Worm (Caenorhabditis elegans): ENCODE data around the gene F56D6.19.
"Not testable (repeated sequence)": the region's sequence is repeated elsewhere in the genome, so short reads cannot be mapped to it uniquely, and the experiment has no call there.

Gene F56D6.19

DNA sequence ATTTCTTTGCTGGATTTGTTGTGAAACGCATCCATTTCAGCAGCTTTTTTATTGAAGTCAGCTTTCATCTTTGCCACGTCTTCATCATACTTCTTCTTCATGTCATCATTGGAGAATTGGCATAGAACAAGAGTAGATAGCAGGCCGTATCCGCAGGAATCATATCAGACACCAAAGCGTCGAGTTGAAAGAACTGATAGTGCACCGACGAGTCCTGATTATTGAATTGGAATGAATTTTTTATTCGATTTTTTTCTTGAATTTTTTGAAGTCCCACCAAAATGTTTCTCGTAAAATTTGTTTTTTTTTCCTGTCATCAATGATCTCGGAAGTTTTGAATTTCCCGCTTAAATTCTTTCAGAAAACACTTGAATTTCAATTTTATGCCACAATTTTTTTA is 8.2 kb upstream of the F56D6.19 start, which contains the start of gene F56D6.11:
Gene F56D6.11 (minus strand): TSS at position 101 of the 400 bp plus-strand sequence.
- TF ChIP-seq sea-1 (GFP tag; conservative IDR thresholded peaks at IDR 0.05) (no peak), aly-1 (tag; optimal IDR thresholded peaks at IDR 0.05) (no peak)

DNA sequence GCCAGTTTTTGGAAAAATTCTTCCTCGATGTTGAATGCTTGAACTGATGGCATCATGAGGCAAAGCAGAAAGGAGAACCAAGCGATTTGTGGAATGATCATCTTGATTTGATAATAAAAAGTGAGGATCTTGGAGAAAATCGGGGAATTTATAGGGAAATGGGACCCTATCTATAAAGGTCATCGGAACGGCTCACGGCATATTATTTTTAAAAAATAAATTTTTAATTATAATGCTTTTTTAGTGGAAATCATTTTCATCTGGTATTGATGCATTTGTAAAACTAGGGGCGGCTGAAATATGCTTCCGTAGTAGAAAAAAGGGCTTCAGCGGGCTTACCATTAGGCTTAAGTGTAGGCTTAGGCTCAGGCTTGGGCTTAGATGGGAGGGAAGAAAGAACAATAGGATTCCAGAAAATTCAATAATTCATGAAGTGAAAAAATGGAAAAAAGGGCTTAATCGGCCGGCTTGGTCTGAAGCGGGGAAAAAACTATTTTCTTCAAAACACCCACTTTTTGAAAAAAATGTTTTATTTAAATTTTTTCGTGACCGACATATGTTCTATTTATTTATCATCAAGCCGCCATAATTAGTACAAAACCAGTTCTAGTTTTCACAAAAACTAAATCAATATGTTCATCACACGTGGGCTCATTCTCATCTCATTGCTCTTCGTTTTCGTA is 6.9 kb upstream of the F56D6.19 start, which contains the start of the genes F56D6.22 and F56D6.12:
Gene F56D6.22 (minus strand): TSS at position 101 of the 683 bp plus-strand sequence.
Gene F56D6.12 (plus strand): TSS at position 633 of the 683 bp plus-strand sequence.
- TF ChIP-seq ets-7 (tag; optimal IDR thresholded peaks at IDR 0.05) (no peak), tra-4 (tag; optimal IDR thresholded peaks at IDR 0.05) (no peak), flt-1 (GFP tag; IDR thresholded peaks at IDR 0.05) (no peak), tbx-11 (GFP tag; IDR thresholded peaks at IDR 0.05) (no peak), B0310.2 (tag; optimal IDR thresholded peaks at IDR 0.05) (no peak), sea-1 (GFP tag; conservative IDR thresholded peaks at IDR 0.05) (no peak), aly-1 (tag; optimal IDR thresholded peaks at IDR 0.05) (no peak), pes-1 (GFP tag; IDR thresholded peaks at IDR 0.05) (no peak), tbx-37 (GFP tag; conservative IDR thresholded peaks at IDR 0.05) (no peak)

DNA sequence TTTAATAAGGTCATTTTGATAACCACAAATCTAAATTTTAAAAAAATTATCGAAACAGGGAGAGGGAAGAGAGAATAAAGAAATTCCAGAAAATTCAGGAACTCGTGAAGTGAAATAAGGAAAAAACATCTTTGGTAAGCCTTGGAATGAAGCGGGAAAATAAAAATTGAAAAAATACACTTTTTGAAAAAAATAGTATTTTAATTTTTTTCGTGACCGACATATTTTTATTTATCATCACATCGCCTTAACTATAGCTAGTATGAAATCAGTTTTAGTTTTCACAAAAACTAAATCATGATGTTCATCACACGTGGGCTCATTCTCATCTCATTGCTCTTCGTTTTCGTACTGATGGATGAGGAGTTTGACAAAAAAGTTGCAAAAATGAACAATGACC is 5.4 kb upstream of the F56D6.19 start, which contains the start of gene F56D6.13:
Gene F56D6.13 (plus strand): TSS at position 301 of the 400 bp plus-strand sequence.
- TF ChIP-seq tra-4 (tag; optimal IDR thresholded peaks at IDR 0.05) (no peak), ceh-13 (GFP tag; optimal IDR thresholded peaks at IDR 0.05) (no peak), F13C5.2 (tag; optimal IDR thresholded peaks at IDR 0.05) (no peak), ets-7 (tag; optimal IDR thresholded peaks at IDR 0.05) (no peak), ama-1 (optimal IDR thresholded peaks at IDR 0.05) (no peak), aly-1 (tag; optimal IDR thresholded peaks at IDR 0.05) (no peak)

DNA sequence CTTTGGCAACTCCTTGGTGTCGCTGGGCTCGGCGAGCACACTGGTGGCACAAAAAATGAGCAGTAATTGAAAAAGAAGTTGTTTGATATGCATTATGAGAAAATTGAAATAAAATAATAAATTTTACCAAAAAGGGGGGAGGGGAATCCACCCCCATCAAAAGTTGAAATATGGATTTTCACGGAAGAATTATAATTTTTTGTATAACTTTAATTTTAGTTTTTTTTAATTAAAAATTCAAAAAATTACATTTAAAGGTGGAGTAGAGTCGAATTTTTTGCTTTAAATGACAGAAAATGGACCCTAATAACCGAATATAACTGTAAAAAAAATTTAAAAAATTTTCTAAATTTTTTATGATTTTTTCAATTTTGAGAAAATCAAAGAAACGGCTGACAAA is 2.7 kb upstream of the F56D6.19 start, which contains the start of gene F56D6.18:
Gene F56D6.18 (minus strand): TSS at position 101 of the 400 bp plus-strand sequence.
- not testable (repeated sequence) for TF ChIP-seq tbx-37 (GFP tag; conservative IDR thresholded peaks at IDR 0.05); B0310.2 (tag; optimal IDR thresholded peaks at IDR 0.05); tbx-11 (GFP tag; IDR thresholded peaks at IDR 0.05)

DNA sequence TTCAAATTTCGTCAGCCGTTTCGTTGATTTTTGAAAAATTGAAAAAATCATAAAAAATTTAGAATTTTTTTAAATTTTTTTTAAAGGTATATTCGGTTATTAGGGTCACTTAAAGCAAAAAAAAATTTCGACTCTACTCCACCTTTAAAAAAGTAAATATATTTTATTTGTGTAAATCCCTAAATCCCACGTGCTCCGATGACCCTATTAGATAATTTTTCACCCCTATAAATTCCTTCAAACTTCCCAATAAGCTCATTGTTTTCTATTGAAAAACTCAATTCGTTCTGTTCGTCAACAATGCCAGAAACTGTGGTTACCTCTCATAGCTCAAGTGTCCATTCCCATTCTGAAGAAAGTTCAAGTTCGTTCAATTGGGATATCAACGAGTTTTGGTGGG is 2.0 kb upstream of the F56D6.19 start, which contains the start of gene F56D6.20:
Gene F56D6.20 (plus strand): TSS at position 301 of the 400 bp plus-strand sequence.
- no peak for TF ChIP-seq hmbx-1 (tag; optimal IDR thresholded peaks at IDR 0.05)
- no peak for TF ChIP-seq hnd-1 (tag; optimal IDR thresholded peaks at IDR 0.05)
- TF ChIP-seq hmg-4 (GFP tag; optimal IDR thresholded peaks at IDR 0.05), result no peak
- no peak for TF ChIP-seq tra-4 (tag; optimal IDR thresholded peaks at IDR 0.05)
- TF ChIP-seq scrt-1 (GFP tag; IDR thresholded peaks at IDR 0.05), result no peak
- no peak for TF ChIP-seq aly-1 (tag; optimal IDR thresholded peaks at IDR 0.05)
- no peak for TF ChIP-seq B0310.2 (tag; optimal IDR thresholded peaks at IDR 0.05)
- no peak for TF ChIP-seq ceh-13 (GFP tag; optimal IDR thresholded peaks at IDR 0.05)
- TF ChIP-seq F13C5.2 (tag; optimal IDR thresholded peaks at IDR 0.05), result no peak
- no peak for TF ChIP-seq ceh-36 (tag; optimal IDR thresholded peaks at IDR 0.05)
- TF ChIP-seq ama-1 (optimal IDR thresholded peaks at IDR 0.05), result no peak
- no peak for TF ChIP-seq flt-1 (GFP tag; IDR thresholded peaks at IDR 0.05)
- TF ChIP-seq tbx-11 (GFP tag; IDR thresholded peaks at IDR 0.05), result no peak
- TF ChIP-seq pes-1 (GFP tag; IDR thresholded peaks at IDR 0.05), result no peak
- no peak for TF ChIP-seq ets-7 (tag; optimal IDR thresholded peaks at IDR 0.05)
- TF ChIP-seq tbx-37 (GFP tag; conservative IDR thresholded peaks at IDR 0.05), result no peak
- TF ChIP-seq sea-1 (GFP tag; conservative IDR thresholded peaks at IDR 0.05), result no peak

DNA sequence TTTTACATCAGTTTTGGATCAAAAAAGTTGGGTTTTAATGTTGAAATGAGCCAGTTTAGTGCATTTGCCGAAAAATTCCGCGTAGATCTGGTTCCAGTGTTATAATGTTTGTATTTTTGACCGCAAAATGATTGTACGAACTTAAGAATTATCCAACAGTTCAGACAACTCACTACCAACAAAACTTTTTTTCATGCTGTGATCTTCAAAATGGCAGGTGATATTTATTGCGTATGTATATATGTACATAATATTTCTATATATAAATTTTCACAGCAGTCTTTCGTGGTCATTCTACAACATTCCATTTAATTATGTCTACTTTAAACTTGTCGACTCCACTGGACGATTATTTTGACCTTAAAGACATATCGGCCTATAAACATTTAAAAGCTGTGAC is 734 bp downstream of the F56D6.19 start, which contains the start of gene srz-20:
Gene srz-20 (plus strand): TSS at position 301 of the 400 bp plus-strand sequence.
- no peak for TF ChIP-seq hmg-4 (GFP tag; optimal IDR thresholded peaks at IDR 0.05)
- TF ChIP-seq flt-1 (GFP tag; IDR thresholded peaks at IDR 0.05), result no peak
- no peak for TF ChIP-seq sea-1 (GFP tag; conservative IDR thresholded peaks at IDR 0.05)
- TF ChIP-seq ceh-36 (tag; optimal IDR thresholded peaks at IDR 0.05), result no peak
- no peak for TF ChIP-seq pes-1 (GFP tag; IDR thresholded peaks at IDR 0.05)

DNA sequence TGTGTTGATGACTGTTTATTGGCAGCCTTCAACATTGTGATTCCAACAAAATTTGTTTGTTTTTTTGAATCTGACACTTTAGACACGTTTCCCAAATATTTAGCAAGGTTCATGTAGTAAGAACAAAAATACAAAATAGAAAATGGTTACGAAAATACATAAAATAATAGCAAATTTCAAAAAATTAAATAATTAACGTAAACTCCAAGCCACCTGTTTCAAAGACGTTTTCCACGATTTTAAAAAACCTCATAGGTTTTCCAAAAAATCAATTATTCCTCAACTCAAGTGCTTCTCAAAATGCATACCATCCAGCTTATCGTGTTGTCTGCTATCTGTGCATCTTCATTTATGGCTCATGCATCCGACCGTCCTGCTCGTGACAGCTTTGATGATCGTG is 2.8 kb downstream of the F56D6.19 start, which contains the start of gene F56D6.14:
Gene F56D6.14 (plus strand): TSS at position 301 of the 400 bp plus-strand sequence.
- TF ChIP-seq hnd-1 (tag; optimal IDR thresholded peaks at IDR 0.05), result no peak
- no peak for TF ChIP-seq tbx-11 (GFP tag; IDR thresholded peaks at IDR 0.05)

DNA sequence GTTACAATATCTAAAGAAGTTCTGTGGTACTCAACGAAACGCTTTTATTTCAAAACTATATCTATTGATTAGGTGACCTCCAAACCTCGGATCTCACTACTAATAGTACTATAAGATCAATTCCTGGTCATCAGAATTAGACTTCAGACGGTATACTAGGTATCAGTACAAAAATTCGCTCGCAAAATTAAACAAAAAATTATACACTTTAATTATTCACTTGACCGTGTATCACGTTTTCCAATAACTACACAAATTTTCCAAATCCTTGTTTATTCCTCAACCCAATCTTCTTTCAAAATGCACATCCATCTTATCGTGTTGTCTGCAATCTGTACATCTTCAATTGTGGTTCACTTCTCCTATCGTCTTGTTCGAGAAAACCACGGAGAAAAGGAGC is 3.6 kb downstream of the F56D6.19 start, which contains the start of gene F56D6.23:
Gene F56D6.23 (plus strand): TSS at position 301 of the 400 bp plus-strand sequence.
- no peak for TF ChIP-seq F13C5.2 (tag; optimal IDR thresholded peaks at IDR 0.05)
- no peak for TF ChIP-seq tbx-11 (GFP tag; IDR thresholded peaks at IDR 0.05)
- no peak for TF ChIP-seq ets-7 (tag; optimal IDR thresholded peaks at IDR 0.05)
- no peak for TF ChIP-seq B0310.2 (tag; optimal IDR thresholded peaks at IDR 0.05)
- no peak for TF ChIP-seq tra-4 (tag; optimal IDR thresholded peaks at IDR 0.05)
- no peak for TF ChIP-seq aly-1 (tag; optimal IDR thresholded peaks at IDR 0.05)
- no peak for TF ChIP-seq hmbx-1 (tag; optimal IDR thresholded peaks at IDR 0.05)
- no peak for TF ChIP-seq sea-1 (GFP tag; conservative IDR thresholded peaks at IDR 0.05)

DNA sequence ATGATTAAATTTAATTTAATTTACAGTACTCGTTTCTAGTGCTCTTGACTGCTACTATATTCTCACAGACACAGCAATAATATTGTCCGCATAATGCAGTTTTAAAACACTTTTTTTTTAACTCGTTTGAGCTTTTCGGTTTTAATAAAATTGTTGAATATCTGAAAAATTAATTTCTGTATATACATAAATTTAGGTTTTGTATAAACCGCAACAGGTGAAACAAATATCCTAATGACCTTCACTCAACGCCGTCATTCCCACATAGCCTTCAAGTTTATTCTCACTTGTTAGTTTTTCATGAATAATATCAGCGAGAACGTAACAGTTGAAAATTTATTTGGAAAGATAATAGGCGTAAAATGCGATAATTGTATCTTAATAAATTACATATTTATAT is 4.9 kb downstream of the F56D6.19 start, which contains the start of gene srz-19:
Gene srz-19 (plus strand): TSS at position 301 of the 400 bp plus-strand sequence.
- no peak for TF ChIP-seq ceh-36 (tag; optimal IDR thresholded peaks at IDR 0.05)
- TF ChIP-seq tbx-37 (GFP tag; conservative IDR thresholded peaks at IDR 0.05), result no peak
- TF ChIP-seq sea-1 (GFP tag; conservative IDR thresholded peaks at IDR 0.05), result no peak
- no peak for TF ChIP-seq B0310.2 (tag; optimal IDR thresholded peaks at IDR 0.05)
- no peak for TF ChIP-seq hmbx-1 (tag; optimal IDR thresholded peaks at IDR 0.05)
- no peak for TF ChIP-seq F13C5.2 (tag; optimal IDR thresholded peaks at IDR 0.05)
- TF ChIP-seq hmg-4 (GFP tag; optimal IDR thresholded peaks at IDR 0.05), result no peak
- no peak for TF ChIP-seq hnd-1 (tag; optimal IDR thresholded peaks at IDR 0.05)
- TF ChIP-seq ets-7 (tag; optimal IDR thresholded peaks at IDR 0.05), result no peak
- no peak for TF ChIP-seq tra-4 (tag; optimal IDR thresholded peaks at IDR 0.05)
- no peak for TF ChIP-seq ama-1 (optimal IDR thresholded peaks at IDR 0.05)
- TF ChIP-seq flt-1 (GFP tag; IDR thresholded peaks at IDR 0.05), result no peak
- TF ChIP-seq tbx-11 (GFP tag; IDR thresholded peaks at IDR 0.05), result no peak
